Worm (Caenorhabditis elegans) whole organism, midembryonic: ENCODE data around the gene C08E8.11.

ENCODE experiments used
- flt-1 ChIP-seq: fragments of 200-800 bp; sonication (Bioruptor generic); IDR thresholded peaks from 2 replicates; pipeline ENCODE4 v1.3.6; 2022; ENCODE audit warnings: missing genetic modification characterization, missing compliant biosample characterization
- ref-1 ChIP-seq: fragments of 200-800 bp; sonication (Bioruptor generic); conservative IDR thresholded peaks from 2 replicates; pipeline ENCODE4 v1.3.6; 2022; ENCODE audit warnings: missing genetic modification reagents, missing genetic modification characterization, missing compliant biosample characterization

DNA sequence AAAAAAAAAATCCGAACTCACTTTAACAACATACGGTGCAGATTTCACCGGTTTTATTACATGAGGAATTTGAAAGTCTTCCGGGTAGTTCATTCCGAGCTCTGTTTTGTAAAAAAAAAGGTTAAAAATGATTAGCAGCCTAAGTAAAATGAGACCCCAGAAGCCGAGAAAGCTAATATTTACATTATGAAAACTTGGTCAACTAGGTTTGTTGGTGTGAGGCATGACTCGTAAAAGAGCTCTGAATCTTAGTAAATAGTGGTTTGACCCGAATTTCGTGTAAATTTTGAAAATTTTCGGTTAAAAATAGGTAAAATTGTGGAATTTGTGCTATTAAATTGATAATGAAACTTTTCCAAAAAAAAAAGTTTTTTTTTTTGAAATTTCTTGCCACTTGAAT lies 11.6 kb downstream of the C08E8.11 start, which contains the start of gene C08E8.1:
- TF ChIP-seq flt-1 (GFP tag; lab: Robert Waterston, UW) = no peak
- TF ChIP-seq ref-1 (GFP tag; lab: Robert Waterston, UW) = no peak
